Fruit fly (Drosophila melanogaster) whole organism, prepupa: ENCODE measurements around the gene c11.1.
A peak's percentile ranks its signal among the peaks of the same experiment; 100 is the strongest.

Source experiments
- Blimp-1 ChIP-seq: fragments of 200-800 bp; sonication (Bioruptor generic); optimal IDR thresholded peaks from 3 replicates; lab custom pipeline; 2017; ENCODE audit warnings: missing biosample characterization, missing genetic modification characterization, mild to moderate bottlenecking, moderate library complexity, missing genetic modification reagents
- CG6276 ChIP-seq: fragments of 200-800 bp; sonication (Bioruptor generic); optimal IDR thresholded peaks from 2 replicates; lab custom pipeline; 2017; ENCODE audit warnings: missing biosample characterization, mild to moderate bottlenecking, missing genetic modification characterization
- Eip78C ChIP-seq: fragments of 200-800 bp; sonication (Bioruptor generic); peaks from one replicate; lab custom pipeline; 2016; ENCODE audit warnings: missing biosample characterization, missing genetic modification characterization
- Sox14 ChIP-seq: fragments of 200-800 bp; sonication (Bioruptor generic); optimal IDR thresholded peaks from 3 replicates; lab custom pipeline; 2016; ENCODE audit warnings: missing biosample characterization, missing genetic modification characterization
- Sox15 ChIP-seq: fragments of 200-800 bp; sonication (Bioruptor generic); optimal IDR thresholded peaks from 3 replicates; lab custom pipeline; 2016; ENCODE audit warnings: missing biosample characterization, missing genetic modification characterization
- esn ChIP-seq: fragments of 200-800 bp; sonication (Bioruptor generic); optimal IDR thresholded peaks from 2 replicates; lab custom pipeline; 2016; ENCODE audit warnings: missing biosample characterization, mild to moderate bottlenecking, missing genetic modification characterization, moderate library complexity
- lz ChIP-seq: fragments of 200-800 bp; sonication (Bioruptor generic); optimal IDR thresholded peaks from 3 replicates; lab custom pipeline; 2016; ENCODE audit warnings: missing biosample characterization, missing genetic modification characterization
- vri ChIP-seq: fragments of 200-800 bp; sonication (Bioruptor generic); optimal IDR thresholded peaks from 3 replicates; lab custom pipeline; 2016; ENCODE audit warnings: missing biosample characterization, mild to moderate bottlenecking, missing genetic modification characterization

DNA sequence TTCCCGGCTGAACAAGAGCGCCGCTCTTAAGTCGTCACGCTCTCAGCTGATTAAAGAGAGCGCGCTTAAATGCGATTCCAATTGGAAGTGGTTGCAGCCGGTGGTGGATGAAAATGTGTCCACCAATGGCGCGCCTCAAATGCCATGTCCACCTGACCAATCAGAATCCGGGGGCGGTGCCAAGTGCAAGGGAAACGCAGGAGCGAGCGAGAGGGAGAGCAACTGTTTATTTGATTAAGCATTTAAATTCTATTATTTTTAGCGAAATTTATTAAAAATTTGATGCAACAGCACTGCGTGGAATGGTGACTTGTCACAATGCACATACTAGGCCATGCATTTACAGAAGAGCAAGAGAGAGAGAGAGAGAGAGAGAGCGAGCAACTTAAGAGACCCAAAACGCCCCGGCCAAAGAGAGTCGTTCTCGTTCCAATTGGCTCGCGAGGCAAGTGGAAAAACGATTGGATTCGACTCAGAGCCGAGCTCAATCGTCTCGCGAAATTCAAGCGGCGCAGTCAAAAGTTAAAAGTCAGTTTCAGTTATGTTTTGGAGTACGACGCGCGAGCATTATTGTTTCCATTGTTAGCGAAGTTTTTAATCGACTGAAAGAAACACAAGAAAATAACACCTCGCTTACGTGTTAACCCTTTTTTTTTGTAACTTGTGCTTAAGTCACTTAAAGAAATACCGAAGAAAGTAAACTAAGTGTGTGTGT lies 1.3 kb upstream of the c11.1 start, which contains the start of gene lz:
- TF ChIP-seq Sox14 (GFP tag; lab: Kevin White, UChicago) (no peak), esn (GFP tag; lab: Kevin White, UChicago) (no peak), CG6276 (GFP tag; lab: Kevin White, UChicago) (no peak), Eip78C (GFP tag; lab: Kevin White, UChicago) (peak; percentile 44), lz (no peak), Sox15 (no peak), Blimp-1 (GFP tag; lab: Kevin White, UChicago) (no peak), vri (GFP tag; lab: Kevin White, UChicago) (no peak)
